Worm (Caenorhabditis elegans) whole organism, mixed stage, embryonic: ENCODE results near the gene osm-6.

Experiments used
- mls-2 ChIP-seq: sonication (generic microtip); optimal IDR thresholded peaks from 2 replicates; lab custom pipeline; 2016; ENCODE audit warnings: mild to moderate bottlenecking, missing genetic modification characterization, moderate library complexity, missing compliant biosample characterization
- nhr-28 ChIP-seq: fragments of 150-350 bp; optimal IDR thresholded peaks from 2 replicates; lab custom pipeline; 2014; ENCODE audit warnings: missing biosample characterization, missing genetic modification characterization
- ztf-11 ChIP-seq: fragments of 150-350 bp; optimal IDR thresholded peaks from 2 replicates; lab custom pipeline; 2014; ENCODE audit warnings: missing biosample characterization, missing genetic modification characterization

DNA sequence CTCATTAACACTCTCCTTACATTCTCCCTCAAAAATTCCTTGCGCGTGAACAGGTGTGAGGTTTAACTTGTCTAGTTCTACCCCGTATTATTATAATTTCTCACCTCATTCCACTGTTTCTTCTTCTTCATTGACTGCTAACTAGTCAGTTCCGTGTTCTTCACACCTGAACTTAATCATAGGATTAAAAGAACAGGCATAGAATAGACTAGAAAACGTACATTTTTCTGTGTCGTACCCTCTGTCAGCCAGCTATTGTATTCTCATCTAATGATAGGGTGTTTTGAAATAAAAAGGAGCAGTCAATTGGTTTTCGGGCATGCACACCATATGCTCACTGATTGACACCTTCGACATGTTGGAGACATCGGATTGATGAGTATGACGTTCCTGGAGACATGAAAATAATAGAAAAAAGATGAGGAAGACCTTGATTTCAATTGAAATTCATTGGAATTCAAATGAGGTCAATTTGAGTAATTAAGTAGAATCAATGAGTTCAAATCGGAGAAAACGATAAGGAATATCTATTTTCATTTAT is 20.2 kb upstream of the osm-6 start:
- TF ChIP-seq ztf-11 (no peak), mls-2 (tag; lab: Kevin White, UChicago) (no peak), nhr-28 (tag; lab: Kevin White, UChicago) (no peak)
